Fruit fly (Drosophila melanogaster) whole organism: ENCODE results near the gene Cyp4e3.

Source experiments
- CG8478 ChIP-seq: fragments of >200 bp; optimal IDR thresholded peaks from 2 replicates; lab custom pipeline; 2018; ENCODE audit warnings: inconsistent platforms
- Dll ChIP-seq: fragments of >200 bp; optimal IDR thresholded peaks from 2 replicates; lab custom pipeline; 2017

- no peak for TF ChIP-seq CG8478 (lab: Kevin White, UChicago)
- TF ChIP-seq Dll (lab: Kevin White, UChicago): no peak
Measured at dm6 chr2L:9744634-9745033, 5.2 kb downstream of the Cyp4e3 start.
